Fruit fly (Drosophila melanogaster): ENCODE results near the gene CG14662.
A peak's percentile ranks its signal among the peaks of the same experiment; 100 is the strongest.

CG14662 gene

dm6 chr3R:4979143-4979728 is 4.8 kb downstream of the CG14662 start (continued):
- TF ChIP-seq Mad (GFP tag; optimal IDR thresholded peaks at IDR 0.05) (no peak), CG5180 (GFP tag; optimal IDR thresholded peaks at IDR 0.05) (no peak), al (GFP tag; IDR thresholded peaks at IDR 0.05) (no peak), Atf-2 (GFP tag; optimal IDR thresholded peaks at IDR 0.05) (no peak), Hr78 (GFP tag; optimal IDR thresholded peaks at IDR 0.05) (no peak), gcm (GFP tag; optimal IDR thresholded peaks at IDR 0.05) (peak; percentile 33), zen2 (GFP tag; IDR thresholded peaks at IDR 0.05; ENCODE audit: partially characterized antibody) (no peak), disco-r (GFP tag; optimal IDR thresholded peaks at IDR 0.05) (no peak), Neu2 (GFP tag; optimal IDR thresholded peaks at IDR 0.05; ENCODE audit: borderline replicate concordance) (no peak), CG12071 (GFP tag; optimal IDR thresholded peaks at IDR 0.05) (no peak), Fer2 (tag; optimal IDR thresholded peaks at IDR 0.05) (no peak), tio (GFP tag; optimal IDR thresholded peaks at IDR 0.05) (no peak), Ada2b (GFP tag; IDR thresholded peaks at IDR 0.05) (no peak), CG34224 (GFP tag; IDR thresholded peaks at IDR 0.05; ENCODE audit: partially characterized antibody) (no peak), hb (GFP tag; IDR thresholded peaks at IDR 0.05; ENCODE audit: partially characterized antibody) (no peak), Sry-δ (GFP tag; optimal IDR thresholded peaks at IDR 0.05) (no peak), CG8924 (tag; optimal IDR thresholded peaks at IDR 0.05) (no peak), CG8089 (GFP tag; optimal IDR thresholded peaks at IDR 0.05) (no peak), vfl (GFP tag; optimal IDR thresholded peaks at IDR 0.05) (no peak), Oli (tag; optimal IDR thresholded peaks at IDR 0.05) (no peak), shn (GFP tag; optimal IDR thresholded peaks at IDR 0.05) (no peak), CG3726 (GFP tag; IDR thresholded peaks at IDR 0.05) (no peak), CG33213 (GFP tag; optimal IDR thresholded peaks at IDR 0.05) (no peak), psq (GFP tag; optimal IDR thresholded peaks at IDR 0.05) (no peak), Mrtf (GFP tag; IDR thresholded peaks at IDR 0.05) (no peak), emc (GFP tag; optimal IDR thresholded peaks at IDR 0.05) (no peak), sisA (GFP tag; IDR thresholded peaks at IDR 0.05) (no peak), Side (GFP tag; optimal IDR thresholded peaks at IDR 0.05) (no peak), tna (GFP tag; IDR thresholded peaks at IDR 0.05; ENCODE audit: partially characterized antibody) (no peak), da (GFP tag; optimal IDR thresholded peaks at IDR 0.05) (no peak), zen (tag; optimal IDR thresholded peaks at IDR 0.05) (peak; percentile 38), CG12744 (GFP tag; optimal IDR thresholded peaks at IDR 0.05) (no peak), p53 (GFP tag; optimal IDR thresholded peaks at IDR 0.05) (no peak), nerfin-2 (GFP tag; IDR thresholded peaks at IDR 0.05; ENCODE audit: partially characterized antibody) (no peak), en (GFP tag; optimal IDR thresholded peaks at IDR 0.05) (no peak), Sry-β (GFP tag; optimal IDR thresholded peaks at IDR 0.05) (no peak), grau (tag; optimal IDR thresholded peaks at IDR 0.05) (peak; percentile 0), knrl (GFP tag; IDR thresholded peaks at IDR 0.05; ENCODE audit: partially characterized antibody) (no peak), cas (GFP tag; IDR thresholded peaks at IDR 0.05) (no peak), ato (GFP tag; IDR thresholded peaks at IDR 0.05; ENCODE audit: partially characterized antibody) (no peak), CG9797 (GFP tag; optimal IDR thresholded peaks at IDR 0.05) (no peak), CG9817 (tag; optimal IDR thresholded peaks at IDR 0.05) (no peak), Blimp-1 (GFP tag; optimal IDR thresholded peaks at IDR 0.05) (no peak), CG7928 (GFP tag; optimal IDR thresholded peaks at IDR 0.05) (no peak), gfzf (GFP tag; optimal IDR thresholded peaks at IDR 0.05) (no peak), dm (GFP tag; optimal IDR thresholded peaks at IDR 0.05) (no peak), nerfin-1 (tag; optimal IDR thresholded peaks at IDR 0.05) (no peak), Bteb2 (GFP tag; optimal IDR thresholded peaks at IDR 0.05) (no peak), Awh (GFP tag; IDR thresholded peaks at IDR 0.05) (no peak), lov (optimal IDR thresholded peaks at IDR 0.05) (no peak), lov (GFP tag; IDR thresholded peaks at IDR 0.05) (no peak)
